Fruit fly (Drosophila melanogaster) whole organism, embryonic: ENCODE measurements around the gene CG6937.

Experiments
- Blimp-1 ChIP-seq: fragments of 200-800 bp; sonication (Bioruptor generic); optimal IDR thresholded peaks from 3 replicates; lab custom pipeline; 2018; ENCODE audit warnings: missing biosample characterization, missing genetic modification characterization, mild to moderate bottlenecking, moderate library complexity, missing genetic modification reagents
- CG12071 ChIP-seq: fragments of 200-800 bp; sonication (Bioruptor generic); optimal IDR thresholded peaks from 3 replicates; lab custom pipeline; 2018; ENCODE audit warnings: missing biosample characterization, mild to moderate bottlenecking, missing genetic modification characterization
- CG13894 ChIP-seq: fragments of 200-800 bp; sonication (Bioruptor generic); optimal IDR thresholded peaks from 3 replicates; lab custom pipeline; 2018; ENCODE audit warnings: missing biosample characterization, mild to moderate bottlenecking, missing genetic modification characterization, moderate library complexity
- CG14050 ChIP-seq: fragments of 200-800 bp; sonication (Bioruptor generic); IDR thresholded peaks from 3 replicates; pipeline ENCODE4 v1.3.6; 2022; ENCODE audit warnings: missing biosample characterization, missing genetic modification characterization
- CG17385 ChIP-seq: fragments of 200-800 bp; sonication (Bioruptor generic); optimal IDR thresholded peaks from 3 replicates; lab custom pipeline; 2018; ENCODE audit warnings: missing biosample characterization, mild to moderate bottlenecking, missing genetic modification characterization
- CG1792 ChIP-seq: fragments of 200-800 bp; sonication (Bioruptor generic); optimal IDR thresholded peaks from 2 replicates; lab custom pipeline; 2016; ENCODE audit warnings: missing biosample characterization, missing genetic modification characterization
- CG1832 ChIP-seq: fragments of 200-800 bp; sonication (Bioruptor generic); optimal IDR thresholded peaks from 2 replicates; lab custom pipeline; 2017; ENCODE audit warnings: missing biosample characterization, mild to moderate bottlenecking, missing genetic modification characterization, inconsistent platforms
- CG2678 ChIP-seq: fragments of 200-800 bp; sonication (Bioruptor generic); optimal IDR thresholded peaks from 3 replicates; lab custom pipeline; 2019; ENCODE audit warnings: missing biosample characterization, mild to moderate bottlenecking, missing genetic modification characterization, moderate library complexity
- CG2889 ChIP-seq: fragments of 200-800 bp; sonication (Bioruptor generic); IDR thresholded peaks from 3 replicates; pipeline ENCODE4 v1.3.6; 2022; ENCODE audit warnings: missing biosample characterization, missing genetic modification characterization
- CG31441 ChIP-seq: fragments of 200-800 bp; sonication (Bioruptor generic); IDR thresholded peaks from 2 replicates; pipeline ENCODE4 v1.3.6; 2022; ENCODE audit warnings: missing biosample characterization, missing genetic modification characterization
- CG32532 ChIP-seq: fragments of 200-800 bp; sonication (Bioruptor generic); IDR thresholded peaks from 2 replicates; pipeline ENCODE4 v1.3.6; 2022; ENCODE audit warnings: missing biosample characterization, missing genetic modification characterization
- CG3281 ChIP-seq: fragments of 200-800 bp; sonication (Bioruptor generic); optimal IDR thresholded peaks from 3 replicates; lab custom pipeline; 2017; ENCODE audit warnings: missing biosample characterization, mild to moderate bottlenecking, missing genetic modification characterization
- CG4707 ChIP-seq: fragments of 200-800 bp; sonication (Bioruptor generic); optimal IDR thresholded peaks from 2 replicates; lab custom pipeline; 2018; ENCODE audit warnings: missing biosample characterization, mild to moderate bottlenecking, missing genetic modification characterization, moderate library complexity
- CG6689 ChIP-seq: fragments of 200-800 bp; sonication (Bioruptor generic); IDR thresholded peaks from 2 replicates; pipeline ENCODE4 v1.3.6; 2022; ENCODE audit warnings: missing biosample characterization, missing genetic modification characterization
- CG7556 ChIP-seq: fragments of 200-800 bp; sonication (Bioruptor generic); optimal IDR thresholded peaks from 2 replicates; lab custom pipeline; 2017; ENCODE audit warnings: missing biosample characterization, mild to moderate bottlenecking, missing genetic modification characterization
- CG9437 ChIP-seq: fragments of 200-800 bp; sonication (Bioruptor generic); optimal IDR thresholded peaks from 2 replicates; lab custom pipeline; 2018; ENCODE audit warnings: missing biosample characterization, mild to moderate bottlenecking, missing genetic modification characterization
- H15 ChIP-seq: fragments of 200-800 bp; sonication (Bioruptor generic); IDR thresholded peaks from 3 replicates; pipeline ENCODE4 v1.3.6; 2022; ENCODE audit warnings: missing biosample characterization, missing genetic modification characterization
- MESR4 ChIP-seq: fragments of 200-800 bp; sonication (Bioruptor generic); optimal IDR thresholded peaks from 2 replicates; lab custom pipeline; 2018; ENCODE audit warnings: missing biosample characterization, mild to moderate bottlenecking, missing genetic modification characterization, moderate library complexity
- Mad ChIP-seq: fragments of 200-800 bp; sonication (Bioruptor generic); optimal IDR thresholded peaks from 2 replicates; lab custom pipeline; 2016; ENCODE audit warnings: missing biosample characterization, missing genetic modification characterization
- Meics ChIP-seq: fragments of 200-800 bp; sonication (Bioruptor generic); optimal IDR thresholded peaks from 2 replicates; lab custom pipeline; 2017; ENCODE audit warnings: missing biosample characterization, mild to moderate bottlenecking, missing genetic modification characterization
- Mes4 ChIP-seq: fragments of 200-800 bp; sonication (Bioruptor generic); optimal IDR thresholded peaks from 2 replicates; lab custom pipeline; 2016; ENCODE audit warnings: missing biosample characterization, missing genetic modification characterization
- Nf-YB ChIP-seq: fragments of 200-800 bp; sonication (Bioruptor generic); optimal IDR thresholded peaks from 3 replicates; lab custom pipeline; 2019; ENCODE audit warnings: missing biosample characterization, mild to moderate bottlenecking, missing genetic modification characterization, moderate library complexity
- Rfx ChIP-seq: fragments of 200-800 bp; sonication (Bioruptor generic); IDR thresholded peaks from 2 replicates; pipeline ENCODE4 v1.3.6; 2022; ENCODE audit warnings: missing biosample characterization, missing genetic modification characterization
- TFAM ChIP-seq: fragments of 200-800 bp; sonication (Bioruptor generic); optimal IDR thresholded peaks from 2 replicates; lab custom pipeline; 2017; ENCODE audit warnings: missing biosample characterization, missing genetic modification characterization, inconsistent platforms
- al ChIP-seq: fragments of 200-800 bp; sonication (Bioruptor generic); IDR thresholded peaks from 2 replicates; pipeline ENCODE4 v1.3.6; 2022; ENCODE audit warnings: missing biosample characterization, missing genetic modification characterization
- amos ChIP-seq: fragments of 200-800 bp; sonication (Bioruptor generic); IDR thresholded peaks from 2 replicates; pipeline ENCODE4 v1.3.6; 2022; ENCODE audit warnings: missing biosample characterization, missing genetic modification characterization; ENCODE audit not compliant: partially characterized antibody
- ase ChIP-seq: fragments of 200-800 bp; sonication (Bioruptor generic); IDR thresholded peaks from 3 replicates; pipeline ENCODE4 v1.3.6; 2022; ENCODE audit warnings: missing biosample characterization, missing genetic modification characterization
- bbx ChIP-seq: fragments of 200-800 bp; sonication (Bioruptor generic); IDR thresholded peaks from 2 replicates; pipeline ENCODE4 v1.3.6; 2022; ENCODE audit warnings: missing biosample characterization, missing genetic modification characterization; ENCODE audit not compliant: partially characterized antibody
- bcd ChIP-seq: fragments of 200-800 bp; sonication (Bioruptor generic); optimal IDR thresholded peaks from 2 replicates; lab custom pipeline; 2017; ENCODE audit warnings: missing biosample characterization, mild to moderate bottlenecking, missing genetic modification characterization
- br ChIP-seq: fragments of >200 bp; optimal IDR thresholded peaks from 2 replicates; lab custom pipeline; 2017
- cas ChIP-seq: fragments of 200-800 bp; sonication (Bioruptor generic); IDR thresholded peaks from 2 replicates; pipeline ENCODE4 v1.3.6; 2022; ENCODE audit warnings: missing biosample characterization, missing genetic modification characterization
- cg ChIP-seq: fragments of 200-800 bp; sonication (Bioruptor generic); optimal IDR thresholded peaks from 3 replicates; lab custom pipeline; 2019; ENCODE audit warnings: missing biosample characterization, mild to moderate bottlenecking, missing genetic modification characterization, moderate library complexity
- chm ChIP-seq: fragments of 200-800 bp; sonication (Bioruptor generic); IDR thresholded peaks from 2 replicates; pipeline ENCODE4 v1.3.6; 2022; ENCODE audit warnings: missing biosample characterization, missing genetic modification characterization
- crol ChIP-seq: fragments of 200-800 bp; sonication (Bioruptor generic); IDR thresholded peaks from 2 replicates; pipeline ENCODE4 v1.3.6; 2022; ENCODE audit warnings: missing biosample characterization, missing genetic modification characterization
- danr ChIP-seq: fragments of 200-800 bp; sonication (Bioruptor generic); IDR thresholded peaks from 2 replicates; pipeline ENCODE4 v1.3.6; 2022; ENCODE audit warnings: missing biosample characterization, missing genetic modification characterization
- dpn ChIP-seq, 2 experiments: fragments of 200-800 bp; sonication (Bioruptor generic); optimal IDR thresholded peaks; 3 replicates each; lab custom pipeline; 2016; ENCODE audit warnings: missing biosample characterization in 2 of 2, missing genetic modification characterization in 2 of 2
- fd96Cb ChIP-seq: fragments of 200-800 bp; sonication (Bioruptor generic); optimal IDR thresholded peaks from 2 replicates; lab custom pipeline; 2018; ENCODE audit warnings: missing biosample characterization, mild to moderate bottlenecking, missing genetic modification characterization, moderate library complexity
- grn ChIP-seq: fragments of 200-800 bp; sonication (Bioruptor generic); optimal IDR thresholded peaks from 3 replicates; lab custom pipeline; 2017; ENCODE audit warnings: missing biosample characterization, missing genetic modification characterization
- jigr1 ChIP-seq: fragments of 200-800 bp; sonication (Bioruptor generic); IDR thresholded peaks from 3 replicates; pipeline ENCODE4 v1.3.6; 2022; ENCODE audit warnings: missing biosample characterization, missing genetic modification characterization
- kah ChIP-seq: fragments of 200-800 bp; sonication (Bioruptor generic); optimal IDR thresholded peaks from 2 replicates; lab custom pipeline; 2018; ENCODE audit warnings: missing biosample characterization, mild to moderate bottlenecking, missing genetic modification characterization
- mirr ChIP-seq: fragments of 200-800 bp; sonication (Bioruptor generic); optimal IDR thresholded peaks from 3 replicates; lab custom pipeline; 2018; ENCODE audit warnings: missing biosample characterization, mild to moderate bottlenecking, missing genetic modification characterization
- oc ChIP-seq: fragments of 200-800 bp; sonication (Bioruptor generic); optimal IDR thresholded peaks from 2 replicates; lab custom pipeline; 2018; ENCODE audit warnings: missing biosample characterization, mild to moderate bottlenecking, missing genetic modification characterization, moderate library complexity
- pum ChIP-seq: fragments of 200-800 bp; sonication (Bioruptor generic); optimal IDR thresholded peaks from 2 replicates; lab custom pipeline; 2016; ENCODE audit warnings: missing biosample characterization, missing genetic modification characterization
- sd ChIP-seq: fragments of 200-800 bp; sonication (Bioruptor generic); optimal IDR thresholded peaks from 3 replicates; lab custom pipeline; 2018; ENCODE audit warnings: missing biosample characterization, mild to moderate bottlenecking, missing genetic modification characterization, moderate library complexity
- shn ChIP-seq: fragments of 200-800 bp; sonication (Bioruptor generic); optimal IDR thresholded peaks from 3 replicates; lab custom pipeline; 2016; ENCODE audit warnings: missing biosample characterization, missing genetic modification characterization
- sima ChIP-seq: fragments of 200-800 bp; sonication (Bioruptor generic); optimal IDR thresholded peaks from 2 replicates; lab custom pipeline; 2016; ENCODE audit warnings: missing biosample characterization, missing genetic modification characterization
- sug ChIP-seq: fragments of 200-800 bp; optimal IDR thresholded peaks from 2 replicates; lab custom pipeline; 2019; ENCODE audit warnings: missing biosample characterization, mild to moderate bottlenecking, missing genetic modification characterization, moderate library complexity
- toy ChIP-seq: fragments of 200-800 bp; sonication (Bioruptor generic); IDR thresholded peaks from 2 replicates; pipeline ENCODE4 v1.3.6; 2022; ENCODE audit warnings: missing biosample characterization, missing genetic modification characterization
- yki ChIP-seq: fragments of >200 bp; optimal IDR thresholded peaks from 3 replicates; lab custom pipeline; 2018

Gene CG6937

dm6 chr3R:22536504-22537423 lies 47.8 kb upstream of the CG6937 start (continued):
- TF ChIP-seq crol (GFP tag; lab: Robert Waterston, UW) = no peak
- TF ChIP-seq CG17385 = peak; percentile 42
- no peak for TF ChIP-seq CG4707 (GFP tag; lab: Kevin White, UChicago)
- no peak for TF ChIP-seq al
- TF ChIP-seq CG1792 (GFP tag; lab: Kevin White, UChicago) = peak; percentile 11
- TF ChIP-seq ase (GFP tag; lab: Robert Waterston, UW) = peak; percentile 54; the same call in 1 of the 3 replicates
- peak; percentile 37 to 48 for TF ChIP-seq dpn (GFP tag; optimal IDR thresholded peaks at IDR 0.05; lab: Kevin White, UChicago)
- TF ChIP-seq CG32532 (GFP tag; lab: Robert Waterston, UW) = peak; percentile 30; the same call in 1 of the 2 replicates
- TF ChIP-seq cas (GFP tag; lab: Robert Waterston, UW) = no peak
- no peak for TF ChIP-seq bbx
- peak; percentile 28 for TF ChIP-seq bcd (GFP tag; lab: Kevin White, UChicago)
- no peak for TF ChIP-seq pum (GFP tag; lab: Kevin White, UChicago)
- 0 out of 2 replicates have a peak, but pooled peaks have one; percentile 6 for TF ChIP-seq chm (GFP tag; lab: Robert Waterston, UW)
- no peak for TF ChIP-seq CG13894
- peak; percentile 14; the same call in 1 of the 3 replicates for TF ChIP-seq H15 (GFP tag; lab: Robert Waterston, UW)
- peak; percentile 56 for TF ChIP-seq CG31441 (GFP tag; lab: Robert Waterston, UW)
- TF ChIP-seq br (lab: Kevin White, UChicago) = no peak
- peak; percentile 27 for TF ChIP-seq Meics (GFP tag; lab: Kevin White, UChicago)
- peak; percentile 35 for TF ChIP-seq CG3281 (GFP tag; lab: Kevin White, UChicago)
- no peak for TF ChIP-seq mirr (GFP tag; lab: Kevin White, UChicago)
- TF ChIP-seq CG6689 (GFP tag; lab: Robert Waterston, UW) = peak; percentile 67
- no peak for TF ChIP-seq sima (GFP tag; lab: Kevin White, UChicago)
- TF ChIP-seq TFAM (GFP tag; lab: Kevin White, UChicago) = no peak
- no peak for TF ChIP-seq grn (GFP tag; lab: Kevin White, UChicago)
- TF ChIP-seq Blimp-1 (GFP tag; lab: Kevin White, UChicago) = peak; percentile 36
- TF ChIP-seq jigr1 (GFP tag; lab: Robert Waterston, UW) = no peak
- TF ChIP-seq cg (GFP tag; lab: Kevin White, UChicago) = peak; percentile 16
- TF ChIP-seq CG1832 (GFP tag; lab: Kevin White, UChicago) = no peak
- no peak for TF ChIP-seq MESR4 (GFP tag; lab: Kevin White, UChicago)
- peak; percentile 11 for TF ChIP-seq CG12071 (GFP tag; lab: Kevin White, UChicago)
- 0 out of 2 replicates have a peak, but pooled peaks have one; percentile 12 for TF ChIP-seq danr
- TF ChIP-seq amos = no peak
- TF ChIP-seq Mad (GFP tag; lab: Kevin White, UChicago) = no peak
- peak; percentile 61 for TF ChIP-seq CG2678
- peak; percentile 46; the same call in 1 of the 2 replicates for TF ChIP-seq Rfx
- peak; percentile 20 for TF ChIP-seq fd96Cb (tag; lab: Kevin White, UChicago)
- TF ChIP-seq Mes4 (GFP tag; lab: Kevin White, UChicago) = no peak
- TF ChIP-seq CG7556 (GFP tag; lab: Kevin White, UChicago) = peak; percentile 39
- peak; percentile 86 for TF ChIP-seq sd (tag; lab: Kevin White, UChicago)
- TF ChIP-seq CG14050 (GFP tag; lab: Robert Waterston, UW) = peak; percentile 40; the same call in 1 of the 3 replicates
- TF ChIP-seq yki (lab: Kevin White, UChicago) = no peak
- TF ChIP-seq kah (GFP tag; lab: Kevin White, UChicago) = no peak
- no peak for TF ChIP-seq Nf-YB (GFP tag; lab: Kevin White, UChicago)
- no peak for TF ChIP-seq sug (tag; lab: Kevin White, UChicago)
- TF ChIP-seq CG2889 (GFP tag; lab: Robert Waterston, UW) = 0 out of 3 replicates have a peak, but pooled peaks have one; percentile 30
- TF ChIP-seq oc (tag; lab: Kevin White, UChicago) = peak; percentile 23
- TF ChIP-seq CG9437 (GFP tag; lab: Kevin White, UChicago) = peak; percentile 11
- TF ChIP-seq toy = no peak
- no peak for TF ChIP-seq shn (GFP tag; lab: Kevin White, UChicago)
